Fruit fly (Drosophila melanogaster) whole organism, prepupa: ENCODE results near the gene CG34367.

Experiments used
- Blimp-1 ChIP-seq: fragments of 200-800 bp; sonication (Bioruptor generic); optimal IDR thresholded peaks from 3 replicates; lab custom pipeline; 2017; ENCODE audit warnings: missing biosample characterization, missing genetic modification characterization, mild to moderate bottlenecking, moderate library complexity, missing genetic modification reagents
- CG10631 ChIP-seq: fragments of 200-800 bp; sonication (Bioruptor generic); optimal IDR thresholded peaks from 2 replicates; lab custom pipeline; 2016; ENCODE audit warnings: missing biosample characterization, missing genetic modification characterization
- CG10669 ChIP-seq: fragments of 200-800 bp; sonication (Bioruptor generic); optimal IDR thresholded peaks from 3 replicates; lab custom pipeline; 2018; ENCODE audit warnings: missing biosample characterization, mild to moderate bottlenecking, missing genetic modification characterization, moderate library complexity
- CG1621 ChIP-seq: fragments of 200-800 bp; sonication (Bioruptor generic); optimal IDR thresholded peaks from 3 replicates; lab custom pipeline; 2018; ENCODE audit warnings: missing biosample characterization, mild to moderate bottlenecking, missing genetic modification characterization
- CG3032 ChIP-seq: fragments of 200-800 bp; optimal IDR thresholded peaks from 2 replicates; lab custom pipeline; 2019; ENCODE audit warnings: missing biosample characterization, mild to moderate bottlenecking, missing genetic modification characterization, moderate library complexity
- CG32006 ChIP-seq: fragments of 200-800 bp; sonication (Bioruptor generic); optimal IDR thresholded peaks from 3 replicates; lab custom pipeline; 2017; ENCODE audit warnings: missing biosample characterization, mild to moderate bottlenecking, missing genetic modification characterization
- CG3919 ChIP-seq: fragments of 200-800 bp; sonication (Bioruptor generic); optimal IDR thresholded peaks from 3 replicates; lab custom pipeline; 2016; ENCODE audit warnings: missing biosample characterization, missing genetic modification characterization
- CG6163 ChIP-seq: fragments of 200-800 bp; sonication (Bioruptor generic); IDR thresholded peaks from 3 replicates; pipeline ENCODE4 v1.3.6; 2022; ENCODE audit warnings: missing biosample characterization, missing genetic modification characterization
- CG6276 ChIP-seq: fragments of 200-800 bp; sonication (Bioruptor generic); optimal IDR thresholded peaks from 2 replicates; lab custom pipeline; 2017; ENCODE audit warnings: missing biosample characterization, mild to moderate bottlenecking, missing genetic modification characterization
- CG6854 ChIP-seq: fragments of 200-800 bp; sonication (Bioruptor generic); optimal IDR thresholded peaks from 2 replicates; lab custom pipeline; 2017; ENCODE audit warnings: missing biosample characterization, mild to moderate bottlenecking, missing genetic modification characterization
- CG8119 ChIP-seq: fragments of 200-800 bp; sonication (Bioruptor generic); IDR thresholded peaks from 3 replicates; pipeline ENCODE4 v1.3.6; 2022; ENCODE audit warnings: missing biosample characterization, missing genetic modification characterization
- CG8632 ChIP-seq: fragments of 200-800 bp; sonication (Bioruptor generic); optimal IDR thresholded peaks from 3 replicates; lab custom pipeline; 2016; ENCODE audit warnings: missing biosample characterization, missing genetic modification characterization
- CG9139 ChIP-seq: fragments of 200-800 bp; sonication (Bioruptor generic); optimal IDR thresholded peaks from 3 replicates; lab custom pipeline; 2017; ENCODE audit warnings: missing biosample characterization, mild to moderate bottlenecking, missing genetic modification characterization
- Eip75B ChIP-seq: fragments of 200-800 bp; sonication (Bioruptor generic); optimal IDR thresholded peaks from 3 replicates; lab custom pipeline; 2016; ENCODE audit warnings: missing biosample characterization, missing genetic modification characterization
- Eip93F ChIP-seq: fragments of 200-800 bp; sonication (Bioruptor generic); optimal IDR thresholded peaks from 2 replicates; lab custom pipeline; 2016; ENCODE audit warnings: missing biosample characterization, mild to moderate bottlenecking, missing genetic modification characterization
- Ets21C ChIP-seq: fragments of 200-800 bp; sonication (Bioruptor generic); optimal IDR thresholded peaks from 3 replicates; lab custom pipeline; 2016; ENCODE audit warnings: missing biosample characterization, missing genetic modification characterization
- Ets96B ChIP-seq: fragments of 200-800 bp; optimal IDR thresholded peaks from 2 replicates; lab custom pipeline; 2019; ENCODE audit warnings: missing biosample characterization, mild to moderate bottlenecking, missing genetic modification characterization, moderate library complexity
- Hr38 ChIP-seq: sonication (Bioruptor generic); optimal IDR thresholded peaks from 2 replicates; lab custom pipeline; 2016; ENCODE audit warnings: missing biosample characterization, missing genetic modification characterization
- Hr39 ChIP-seq: fragments of 200-800 bp; sonication (Bioruptor generic); optimal IDR thresholded peaks from 2 replicates; lab custom pipeline; 2016; ENCODE audit warnings: missing biosample characterization, missing genetic modification characterization
- Hr4 ChIP-seq: fragments of 200-800 bp; sonication (Bioruptor generic); optimal IDR thresholded peaks from 3 replicates; lab custom pipeline; 2016; ENCODE audit warnings: missing biosample characterization, missing genetic modification characterization
- Lpt ChIP-seq: fragments of 200-800 bp; sonication (Bioruptor generic); optimal IDR thresholded peaks from 3 replicates; lab custom pipeline; 2016; ENCODE audit warnings: missing biosample characterization, missing genetic modification characterization
- Met ChIP-seq: fragments of 200-800 bp; sonication (Bioruptor generic); optimal IDR thresholded peaks from 3 replicates; lab custom pipeline; 2016; ENCODE audit warnings: missing biosample characterization, missing genetic modification characterization
- OdsH ChIP-seq: fragments of 200-800 bp; sonication (Bioruptor generic); optimal IDR thresholded peaks from 3 replicates; lab custom pipeline; 2016; ENCODE audit warnings: missing biosample characterization, missing genetic modification characterization
- Smox ChIP-seq: fragments of 200-800 bp; sonication (Bioruptor generic); optimal IDR thresholded peaks from 3 replicates; lab custom pipeline; 2016; ENCODE audit warnings: missing biosample characterization, missing genetic modification characterization
- Sox102F ChIP-seq: fragments of 200-800 bp; sonication (Bioruptor generic); optimal IDR thresholded peaks from 2 replicates; lab custom pipeline; 2016; ENCODE audit warnings: missing biosample characterization, mild to moderate bottlenecking, missing genetic modification characterization
- Sox14 ChIP-seq: fragments of 200-800 bp; sonication (Bioruptor generic); optimal IDR thresholded peaks from 3 replicates; lab custom pipeline; 2016; ENCODE audit warnings: missing biosample characterization, missing genetic modification characterization
- Sox15 ChIP-seq: fragments of 200-800 bp; sonication (Bioruptor generic); optimal IDR thresholded peaks from 3 replicates; lab custom pipeline; 2016; ENCODE audit warnings: missing biosample characterization, missing genetic modification characterization
- achi ChIP-seq: fragments of 200-800 bp; sonication (Bioruptor generic); optimal IDR thresholded peaks from 3 replicates; lab custom pipeline; 2016; ENCODE audit warnings: missing biosample characterization, missing genetic modification characterization
- acj6 ChIP-seq: fragments of 200-800 bp; sonication (Bioruptor generic); optimal IDR thresholded peaks from 3 replicates; lab custom pipeline; 2016; ENCODE audit warnings: missing biosample characterization, missing genetic modification characterization
- cyc ChIP-seq: fragments of 200-800 bp; sonication (Bioruptor generic); optimal IDR thresholded peaks from 3 replicates; lab custom pipeline; 2016; ENCODE audit warnings: missing biosample characterization, missing genetic modification characterization
- dac ChIP-seq: fragments of 200-800 bp; sonication (Bioruptor generic); optimal IDR thresholded peaks from 2 replicates; lab custom pipeline; 2017; ENCODE audit warnings: missing biosample characterization, mild to moderate bottlenecking, missing genetic modification characterization
- dsx ChIP-seq: fragments of 200-800 bp; optimal IDR thresholded peaks from 3 replicates; lab custom pipeline; 2019; ENCODE audit warnings: missing biosample characterization, mild to moderate bottlenecking, missing genetic modification characterization, moderate library complexity; ENCODE audit not compliant: poor library complexity, severe bottlenecking
- eg ChIP-seq: fragments of 200-800 bp; sonication (Bioruptor generic); IDR thresholded peaks from 3 replicates; pipeline ENCODE4 v1.3.6; 2022; ENCODE audit warnings: missing biosample characterization, missing genetic modification characterization
- esn ChIP-seq: fragments of 200-800 bp; sonication (Bioruptor generic); optimal IDR thresholded peaks from 2 replicates; lab custom pipeline; 2016; ENCODE audit warnings: missing biosample characterization, mild to moderate bottlenecking, missing genetic modification characterization, moderate library complexity
- fd59A ChIP-seq: fragments of 200-800 bp; sonication (Bioruptor generic); optimal IDR thresholded peaks from 2 replicates; lab custom pipeline; 2017; ENCODE audit warnings: missing biosample characterization, mild to moderate bottlenecking, missing genetic modification characterization, missing genetic modification reagents
- fkh ChIP-seq: fragments of 200-800 bp; sonication (Bioruptor generic); optimal IDR thresholded peaks from 3 replicates; lab custom pipeline; 2017; ENCODE audit warnings: missing biosample characterization, mild to moderate bottlenecking, missing genetic modification characterization, moderate library complexity
- lz ChIP-seq: fragments of 200-800 bp; sonication (Bioruptor generic); optimal IDR thresholded peaks from 3 replicates; lab custom pipeline; 2016; ENCODE audit warnings: missing biosample characterization, missing genetic modification characterization
- net ChIP-seq: fragments of 200-800 bp; sonication (Bioruptor generic); optimal IDR thresholded peaks from 3 replicates; lab custom pipeline; 2016; ENCODE audit warnings: missing biosample characterization, missing genetic modification characterization
- pdm3 ChIP-seq: fragments of 200-800 bp; sonication (Bioruptor generic); optimal IDR thresholded peaks from 3 replicates; lab custom pipeline; 2016; ENCODE audit warnings: missing biosample characterization, missing genetic modification characterization
- ss ChIP-seq, 2 experiments: fragments of 200-800 bp; sonication (Bioruptor generic); optimal IDR thresholded peaks; 2 replicates in 1 of 2; 3 replicates in 1 of 2; lab custom pipeline; 2017 to 2018; ENCODE audit warnings: mild to moderate bottlenecking in 2 of 2, missing biosample characterization in 2 of 2, missing genetic modification characterization in 2 of 2, moderate library complexity in 1 of 2
- svp ChIP-seq: fragments of 200-800 bp; sonication (Bioruptor generic); peaks from one replicate; lab custom pipeline; 2016; ENCODE audit warnings: missing biosample characterization, missing genetic modification characterization
- vri ChIP-seq: fragments of 200-800 bp; sonication (Bioruptor generic); optimal IDR thresholded peaks from 3 replicates; lab custom pipeline; 2016; ENCODE audit warnings: missing biosample characterization, mild to moderate bottlenecking, missing genetic modification characterization

CG34367 gene

DNA sequence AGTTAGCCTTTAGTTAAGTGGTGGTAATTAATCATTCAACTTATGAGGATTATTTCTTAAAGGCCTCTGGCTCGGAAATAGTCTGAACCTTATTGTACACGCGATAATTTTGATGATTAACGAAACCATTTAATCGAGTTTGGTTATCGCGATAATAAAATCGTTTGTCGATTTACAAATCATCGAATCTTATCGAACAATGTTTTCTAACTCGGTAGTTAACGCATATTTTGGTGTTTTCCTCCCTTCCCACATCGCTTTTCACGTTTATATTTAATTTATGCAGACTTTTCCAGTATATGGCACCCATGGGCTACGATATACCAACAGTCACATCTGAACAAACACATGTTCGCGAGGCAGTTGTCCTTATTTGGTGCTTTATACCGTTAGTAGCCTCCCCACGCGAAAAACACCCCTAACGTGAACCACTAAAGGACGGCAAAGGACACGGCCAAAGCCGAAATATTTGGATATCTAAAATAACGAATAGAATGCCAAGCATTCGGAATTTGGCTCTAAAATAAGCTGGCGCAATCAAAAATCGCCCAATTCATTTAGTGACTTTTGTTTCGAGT lies 9.6 kb downstream of the CG34367 start, which contains the start of gene Frmd5:
Gene Frmd5, plus strand, starts transcription at position 414 of the 578 bp plus-strand sequence.
- TF ChIP-seq CG3919 = no peak
- no peak for TF ChIP-seq CG8119 (GFP tag; lab: Robert Waterston, UW)
- TF ChIP-seq Blimp-1 = no peak
- no peak for TF ChIP-seq Hr38 (GFP tag; lab: Kevin White, UChicago)
- no peak for TF ChIP-seq CG10669
- TF ChIP-seq fkh (GFP tag; lab: Kevin White, UChicago) = no peak
- no peak for TF ChIP-seq Lpt (GFP tag; lab: Kevin White, UChicago)
- TF ChIP-seq CG6276 (GFP tag; lab: Kevin White, UChicago) = no peak
- TF ChIP-seq CG1621 = no peak

- TF ChIP-seq Sox15 (GFP tag; lab: Kevin White, UChicago) (no peak), ss (GFP tag; optimal IDR thresholded peaks at IDR 0.05; lab: Kevin White, UChicago) (no peak), pdm3 (GFP tag; lab: Kevin White, UChicago) (no peak), CG10669 (no peak), dsx (no peak), Sox102F (GFP tag; lab: Kevin White, UChicago) (no peak), CG8632 (GFP tag; lab: Kevin White, UChicago) (no peak), dac (GFP tag; lab: Kevin White, UChicago) (no peak), CG6276 (GFP tag; lab: Kevin White, UChicago) (no peak), fd59A (GFP tag; lab: Kevin White, UChicago) (no peak), Blimp-1 (no peak), CG1621 (no peak), Smox (GFP tag; lab: Kevin White, UChicago) (no peak), CG3032 (tag; lab: Kevin White, UChicago) (no peak), CG10631 (no peak)
- TF ChIP-seq, all 60 proteins: peak for 0
These were observed 11.2 kb downstream of the CG34367 start, which contains the start of gene Sps2 for dm6 chr2L:10342471-10342870. TSS of gene Sps2 (plus strand) at chr2L:10342594.

DNA sequence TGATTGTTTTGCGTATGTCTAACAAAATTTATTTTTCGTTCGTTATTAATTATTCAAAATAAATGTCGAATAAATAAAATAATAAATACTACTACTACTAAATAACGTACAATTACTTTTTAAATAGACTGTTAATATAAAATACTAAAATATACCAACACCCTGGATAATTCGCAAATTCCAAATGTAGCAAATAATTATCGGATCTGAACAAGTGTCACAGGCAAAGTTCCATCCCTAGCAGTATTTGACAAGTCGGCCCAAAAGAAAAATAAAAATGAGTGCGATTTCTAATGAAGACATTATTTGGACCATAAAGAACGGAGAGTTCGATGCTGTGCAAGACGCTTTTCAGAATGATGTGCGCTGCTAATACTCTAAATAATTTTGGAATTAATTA lies 12.3 kb downstream of the CG34367 start, which contains the start of gene CG31715:
Gene CG31715, plus strand, starts transcription at position 212 of the 400 bp plus-strand sequence.
- TF ChIP-seq CG8632 (GFP tag; lab: Kevin White, UChicago) (peak; percentile 25), lz (no peak), esn (GFP tag; lab: Kevin White, UChicago) (peak; percentile 29), CG6854 (no peak), CG6276 (GFP tag; lab: Kevin White, UChicago) (no peak), Met (GFP tag; lab: Kevin White, UChicago) (peak; percentile 13), dac (GFP tag; lab: Kevin White, UChicago) (no peak), OdsH (no peak), CG6163 (GFP tag; lab: Robert Waterston, UW) (no peak), fd59A (GFP tag; lab: Kevin White, UChicago) (no peak), Hr39 (GFP tag; lab: Kevin White, UChicago) (no peak), net (no peak), Eip75B (GFP tag; lab: Kevin White, UChicago) (peak; percentile 38), acj6 (GFP tag; lab: Kevin White, UChicago) (peak; percentile 3), ss (GFP tag; optimal IDR thresholded peaks at IDR 0.05; lab: Kevin White, UChicago) (no peak), Sox14 (peak; percentile 3), CG10631 (peak; percentile 10), CG32006 (GFP tag; lab: Kevin White, UChicago) (no peak), vri (peak; percentile 35), CG3919 (no peak), cyc (GFP tag; lab: Kevin White, UChicago) (no peak), dsx (peak; percentile 27), CG9139 (no peak), svp (peak; percentile 58), Ets21C (no peak), CG3032 (tag; lab: Kevin White, UChicago) (no peak), eg (GFP tag; lab: Robert Waterston, UW) (no peak), Sox102F (GFP tag; lab: Kevin White, UChicago) (peak; percentile 50), pdm3 (GFP tag; lab: Kevin White, UChicago) (peak; percentile 23), Ets96B (tag; lab: Kevin White, UChicago) (peak; percentile 26), Hr4 (GFP tag; lab: Kevin White, UChicago) (peak; percentile 16), achi (peak; percentile 95), Eip93F (GFP tag; lab: Kevin White, UChicago) (peak; percentile 17)
